Fruit fly (Drosophila melanogaster): ENCODE results near the gene Rcd4.

The Rcd4 gene

DNA sequence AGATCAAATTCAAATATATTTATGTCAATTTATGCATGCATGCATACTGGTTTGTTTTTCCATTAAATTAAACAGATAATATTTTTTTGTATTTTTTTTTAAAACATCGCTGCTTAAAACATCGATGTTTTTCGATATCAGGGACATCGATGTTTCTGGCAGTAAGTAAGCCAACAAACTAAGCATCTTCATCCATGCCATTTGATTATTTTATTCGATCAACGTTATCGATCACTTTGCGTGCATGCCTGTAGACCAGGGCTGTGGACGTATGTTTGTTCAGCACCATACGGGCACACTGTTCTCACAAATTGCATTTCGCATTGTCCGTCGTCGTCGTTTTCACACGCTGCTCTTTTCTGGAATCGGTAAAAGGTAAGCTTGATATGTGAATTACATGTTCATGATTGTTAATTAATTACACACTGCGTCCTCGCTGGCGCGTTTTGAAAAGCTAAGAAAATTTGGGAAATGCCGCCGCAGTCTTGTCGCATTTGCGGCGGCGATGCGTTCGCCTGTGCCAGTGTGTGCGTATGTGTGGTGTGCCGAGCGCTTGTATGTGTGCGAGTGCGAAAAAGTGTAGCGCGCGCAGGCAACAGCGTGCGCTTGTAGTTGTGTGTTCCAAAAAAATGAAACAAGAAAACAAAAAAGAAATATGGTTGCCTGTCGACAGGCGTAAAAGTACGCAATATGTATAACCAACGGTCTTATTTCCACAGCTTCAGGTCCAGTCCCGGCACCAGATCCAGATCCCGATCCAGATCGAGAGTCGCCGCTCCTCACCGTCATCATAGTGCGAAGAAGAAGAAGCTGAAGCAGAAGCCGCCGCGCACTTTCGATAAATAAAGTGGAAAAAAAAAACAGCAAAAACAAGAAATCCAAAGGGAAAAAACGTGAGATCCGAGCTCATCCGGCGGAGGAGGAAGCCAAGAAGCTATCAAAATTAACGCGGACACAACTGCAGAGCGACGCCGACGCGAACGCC is 20.9 kb downstream of the Rcd4 start, which contains the start of gene emb (continued):
- no peak for TF ChIP-seq ken (GFP tag; IDR thresholded peaks at IDR 0.05)
- no peak for TF ChIP-seq Poxn (GFP tag; IDR thresholded peaks at IDR 0.05)
- TF ChIP-seq CG11695 (GFP tag; IDR thresholded peaks at IDR 0.05): no peak
- peak; percentile 23 for TF ChIP-seq Bdp1 (GFP tag; optimal IDR thresholded peaks at IDR 0.05)
- peak; percentile 39; the same call in 1 of the 2 replicates for TF ChIP-seq CG32532 (GFP tag; IDR thresholded peaks at IDR 0.05)
- TF ChIP-seq CG6254 (GFP tag; optimal IDR thresholded peaks at IDR 0.05): no peak
- peak; percentile 47 for TF ChIP-seq CG15601 (tag; optimal IDR thresholded peaks at IDR 0.05)
- TF ChIP-seq CG15269 (tag; optimal IDR thresholded peaks at IDR 0.05): no peak
- TF ChIP-seq sr (GFP tag; IDR thresholded peaks at IDR 0.05): no peak
- TF ChIP-seq CG7271 (tag; optimal IDR thresholded peaks at IDR 0.05): no peak
- TF ChIP-seq CG11696 (GFP tag; IDR thresholded peaks at IDR 0.05): no peak
- no peak for TF ChIP-seq gcm (GFP tag; optimal IDR thresholded peaks at IDR 0.05)
- peak; percentile 48 for TF ChIP-seq dmrt11E (tag; optimal IDR thresholded peaks at IDR 0.05)
- TF ChIP-seq D (optimal IDR thresholded peaks at IDR 0.05): no peak
- no peak for TF ChIP-seq D (GFP tag; optimal IDR thresholded peaks at IDR 0.05)
- 0 out of 2 replicates have a peak, but pooled peaks have one; percentile 24 for TF ChIP-seq Taf1 (GFP tag; IDR thresholded peaks at IDR 0.05)
- peak; percentile 69 for TF ChIP-seq gfzf (GFP tag; optimal IDR thresholded peaks at IDR 0.05)
- TF ChIP-seq CoRest (tag; optimal IDR thresholded peaks at IDR 0.05): no peak
- peak; percentile 90 for TF ChIP-seq HmgD (GFP tag; optimal IDR thresholded peaks at IDR 0.05)
- TF ChIP-seq Max (GFP tag; optimal IDR thresholded peaks at IDR 0.05): peak; percentile 49
- no peak for TF ChIP-seq CG2678 (tag; optimal IDR thresholded peaks at IDR 0.05)
- peak; percentile 71 for TF ChIP-seq CG30020 (tag; optimal IDR thresholded peaks at IDR 0.05)
- no peak for TF ChIP-seq CG15479 (GFP tag; optimal IDR thresholded peaks at IDR 0.05)
- peak; percentile 34 for TF ChIP-seq vfl (GFP tag; optimal IDR thresholded peaks at IDR 0.05)
- TF ChIP-seq CG9609 (GFP tag; optimal IDR thresholded peaks at IDR 0.05): peak; percentile 40
- TF ChIP-seq CG33557 (GFP tag; optimal IDR thresholded peaks at IDR 0.05): no peak
- TF ChIP-seq hth (optimal IDR thresholded peaks at IDR 0.05): no peak
- no peak for TF ChIP-seq CG11085 (GFP tag; IDR thresholded peaks at IDR 0.05)
- TF ChIP-seq CG11398 (GFP tag; optimal IDR thresholded peaks at IDR 0.05): no peak
- peak; percentile 19 for TF ChIP-seq ftz-f1 (GFP tag; optimal IDR thresholded peaks at IDR 0.05)
- TF ChIP-seq CG12744 (GFP tag; optimal IDR thresholded peaks at IDR 0.05): peak; percentile 9
- TF ChIP-seq CG17568 (GFP tag; optimal IDR thresholded peaks at IDR 0.05): no peak
- no peak for TF ChIP-seq CG15696 (tag; optimal IDR thresholded peaks at IDR 0.05)
- no peak for TF ChIP-seq PHDP (tag; optimal IDR thresholded peaks at IDR 0.05)
- peak; percentile 94 for TF ChIP-seq Ets65A (GFP tag)
- TF ChIP-seq Hr78 (GFP tag; optimal IDR thresholded peaks at IDR 0.05): no peak
- 0 out of 2 replicates have a peak, but pooled peaks have one; percentile 25 for TF ChIP-seq Rx (GFP tag; IDR thresholded peaks at IDR 0.05)
- TF ChIP-seq CG13123 (GFP tag; optimal IDR thresholded peaks at IDR 0.05): no peak
- no peak for TF ChIP-seq CG1529 (GFP tag; optimal IDR thresholded peaks at IDR 0.05)
- peak; percentile 57; the same call in 1 of the 3 replicates for TF ChIP-seq jigr1 (GFP tag; IDR thresholded peaks at IDR 0.05)
- peak; percentile 7 to 76 for TF ChIP-seq bsh (GFP tag; optimal IDR thresholded peaks at IDR 0.05)
- peak; percentile 94 for TF ChIP-seq amos (GFP tag; IDR thresholded peaks at IDR 0.05; ENCODE audit: partially characterized antibody)
- no peak for TF ChIP-seq GATAe (GFP tag; conservative IDR thresholded peaks at IDR 0.05)
- TF ChIP-seq crc (GFP tag; optimal IDR thresholded peaks at IDR 0.05): no peak
- peak; percentile 7 for TF ChIP-seq lbe (GFP tag; optimal IDR thresholded peaks at IDR 0.05)
- TF ChIP-seq hb (GFP tag; IDR thresholded peaks at IDR 0.05; ENCODE audit: partially characterized antibody): peak; percentile 99
- peak; percentile 66 for TF ChIP-seq CG9727 (GFP tag; optimal IDR thresholded peaks at IDR 0.05)
- TF ChIP-seq Camta (GFP tag; optimal IDR thresholded peaks at IDR 0.05): no peak
- peak; percentile 52 for TF ChIP-seq Dad (GFP tag; optimal IDR thresholded peaks at IDR 0.05)

Measured in whole organism, embryonic.